Worm (Caenorhabditis elegans): Measurements from ENCODE around the gene lron-12.

The lron-12 gene

DNA sequence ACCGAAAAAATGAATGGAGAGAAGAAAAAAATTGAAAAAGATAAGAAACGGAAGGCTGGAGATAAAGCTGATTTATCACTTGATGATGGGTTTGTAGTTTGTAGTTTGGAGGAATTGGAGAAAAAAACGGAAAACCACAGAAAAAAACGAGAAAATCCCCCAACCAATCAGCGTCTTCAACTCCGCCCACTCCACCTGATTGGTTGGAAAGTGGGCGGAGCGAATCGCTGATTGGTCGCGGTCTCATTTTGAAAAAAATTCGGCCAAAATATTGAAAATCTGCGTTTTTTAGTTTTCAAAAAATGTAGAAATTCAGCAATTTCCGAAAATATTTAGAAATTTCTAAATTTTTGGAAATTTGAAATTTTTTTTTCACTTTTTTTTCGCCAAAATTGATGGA lies 37.5 kb upstream of the lron-12 start:
- TF ChIP-seq ceh-36 (tag; optimal IDR thresholded peaks at IDR 0.05) = no peak
- no peak for TF ChIP-seq scrt-1 (GFP tag; IDR thresholded peaks at IDR 0.05)

DNA sequence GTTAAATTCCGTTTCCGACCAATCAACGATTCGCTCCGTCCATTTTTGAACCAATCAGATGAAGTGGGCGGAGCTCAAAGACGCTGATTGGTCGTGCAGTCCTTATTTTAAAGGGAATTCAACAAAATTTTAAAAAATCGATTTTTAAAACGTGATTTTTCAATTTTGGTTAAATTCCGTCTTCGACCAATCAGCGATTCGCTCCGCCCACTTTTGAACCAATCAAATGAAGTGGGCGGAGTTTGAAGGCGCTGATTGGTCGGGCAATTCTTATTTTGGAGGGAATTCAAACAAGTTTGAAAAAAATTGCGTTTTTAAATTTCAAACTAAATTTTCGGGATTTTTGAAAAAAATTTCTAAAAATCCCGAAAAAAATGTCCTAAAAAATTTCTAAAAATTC lies 35.2 kb upstream of the lron-12 start:
- TF ChIP-seq ceh-36 (tag; optimal IDR thresholded peaks at IDR 0.05) (no peak), scrt-1 (GFP tag; IDR thresholded peaks at IDR 0.05) (no peak), ceh-13 (GFP tag; optimal IDR thresholded peaks at IDR 0.05) (no peak), hnd-1 (tag; optimal IDR thresholded peaks at IDR 0.05) (no peak), F13C5.2 (tag; optimal IDR thresholded peaks at IDR 0.05) (no peak), B0310.2 (tag; optimal IDR thresholded peaks at IDR 0.05) (no peak), hmbx-1 (tag; optimal IDR thresholded peaks at IDR 0.05) (no peak), ama-1 (optimal IDR thresholded peaks at IDR 0.05) (no peak), sea-1 (GFP tag; conservative IDR thresholded peaks at IDR 0.05) (no peak), flt-1 (GFP tag; IDR thresholded peaks at IDR 0.05) (no peak), pes-1 (GFP tag; IDR thresholded peaks at IDR 0.05) (no peak), ets-7 (tag; optimal IDR thresholded peaks at IDR 0.05) (no peak), tra-4 (tag; optimal IDR thresholded peaks at IDR 0.05) (no peak), hmg-4 (GFP tag; optimal IDR thresholded peaks at IDR 0.05) (no peak), tbx-11 (GFP tag; IDR thresholded peaks at IDR 0.05) (no peak), aly-1 (tag; optimal IDR thresholded peaks at IDR 0.05) (no peak)

DNA sequence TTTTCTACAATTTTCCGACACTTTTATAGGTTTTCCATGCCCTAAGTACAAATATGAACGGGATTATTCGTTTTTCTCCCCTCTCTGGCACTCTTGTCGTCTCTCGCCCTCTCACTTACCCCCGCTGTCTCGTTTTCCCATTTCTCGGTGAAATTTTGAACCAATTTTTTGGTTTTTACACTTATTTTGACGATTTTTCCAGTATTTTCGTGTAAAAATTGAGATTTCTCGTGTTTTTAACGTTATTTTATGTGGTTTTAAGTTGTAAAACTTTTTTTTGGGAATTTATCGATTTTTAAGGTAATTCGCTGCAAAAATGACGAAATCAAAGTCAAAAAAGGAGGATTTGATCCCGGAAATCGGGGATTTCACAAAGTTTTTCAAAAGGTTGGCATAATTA lies 34.3 kb upstream of the lron-12 start, which contains the start of gene Y75B8A.7:
Y75B8A.7 (plus strand) TSS at position 301 of the 400 bp plus-strand sequence.
- TF ChIP-seq ets-7 (tag; optimal IDR thresholded peaks at IDR 0.05) (no peak), scrt-1 (GFP tag; IDR thresholded peaks at IDR 0.05) (no peak), ama-1 (optimal IDR thresholded peaks at IDR 0.05) (no peak), hmbx-1 (tag; optimal IDR thresholded peaks at IDR 0.05) (no peak), hnd-1 (tag; optimal IDR thresholded peaks at IDR 0.05) (no peak), pes-1 (GFP tag; IDR thresholded peaks at IDR 0.05) (no peak), ceh-13 (GFP tag; optimal IDR thresholded peaks at IDR 0.05) (no peak), sea-1 (GFP tag; conservative IDR thresholded peaks at IDR 0.05) (no peak), F13C5.2 (tag; optimal IDR thresholded peaks at IDR 0.05) (no peak), tbx-11 (GFP tag; IDR thresholded peaks at IDR 0.05) (no peak), flt-1 (GFP tag; IDR thresholded peaks at IDR 0.05) (no peak), ceh-36 (tag; optimal IDR thresholded peaks at IDR 0.05) (no peak)

ce11 chrIII:12152157-12152556 lies 33.9 kb upstream of the lron-12 start:
- peak; percentile 5 for TF ChIP-seq F13C5.2 (tag; optimal IDR thresholded peaks at IDR 0.05)
- TF ChIP-seq hmbx-1 (tag; optimal IDR thresholded peaks at IDR 0.05) = no peak
- TF ChIP-seq sea-1 (GFP tag; conservative IDR thresholded peaks at IDR 0.05) = no peak

DNA sequence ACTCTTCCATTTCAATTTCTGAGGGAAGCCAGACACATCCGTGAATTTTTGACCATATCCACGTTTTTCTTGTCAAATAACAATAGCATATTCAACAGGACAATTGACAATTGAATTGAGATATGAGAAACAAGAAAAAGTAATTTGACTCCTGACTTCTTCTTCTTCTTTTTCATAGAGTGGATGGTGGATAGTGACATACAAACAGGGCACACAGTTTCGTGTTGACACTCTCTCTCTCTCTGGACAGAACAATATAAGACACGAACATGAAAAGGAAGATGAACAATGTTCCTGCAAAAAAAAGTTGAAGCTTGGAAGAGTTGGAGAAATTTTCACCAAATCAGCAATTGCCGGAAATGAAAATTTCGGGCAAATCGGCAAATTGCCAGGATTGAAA lies 32.8 kb upstream of the lron-12 start:
- no peak for TF ChIP-seq tbx-37 (GFP tag; conservative IDR thresholded peaks at IDR 0.05)

ce11 chrIII:12149958-12150357 lies 31.7 kb upstream of the lron-12 start:
- TF ChIP-seq tbx-11 (GFP tag; IDR thresholded peaks at IDR 0.05) (no peak), sea-1 (GFP tag; conservative IDR thresholded peaks at IDR 0.05) (no peak), ama-1 (optimal IDR thresholded peaks at IDR 0.05) (no peak), aly-1 (tag; optimal IDR thresholded peaks at IDR 0.05) (peak; percentile 30), ets-7 (tag; optimal IDR thresholded peaks at IDR 0.05) (no peak), hmg-4 (GFP tag; optimal IDR thresholded peaks at IDR 0.05) (no peak), pes-1 (GFP tag; IDR thresholded peaks at IDR 0.05) (no peak)

DNA sequence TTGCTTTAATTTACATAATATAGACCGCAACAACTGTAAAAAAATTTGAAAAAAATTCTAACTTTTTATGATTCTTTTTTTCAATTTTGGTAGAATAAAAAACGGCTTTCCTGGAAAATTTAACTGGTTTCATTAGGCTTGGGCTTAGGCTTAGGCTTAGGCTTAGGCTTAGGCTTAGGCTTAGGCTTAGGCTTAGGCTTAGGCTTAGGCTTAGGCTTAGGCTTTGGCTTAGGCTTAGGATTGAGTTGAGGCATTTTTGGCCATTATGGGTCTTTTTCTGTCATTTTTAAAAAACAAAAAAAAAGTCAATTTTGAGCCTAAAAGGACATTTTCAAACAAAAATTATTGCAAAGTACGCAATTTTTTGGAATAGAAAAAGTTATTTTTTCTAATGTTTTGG lies 25.5 kb upstream of the lron-12 start:
- peak; percentile 60 for TF ChIP-seq ceh-36 (tag; optimal IDR thresholded peaks at IDR 0.05)
- no peak for TF ChIP-seq B0310.2 (tag; optimal IDR thresholded peaks at IDR 0.05)

- TF ChIP-seq aly-1 (tag; optimal IDR thresholded peaks at IDR 0.05) (no peak), ama-1 (optimal IDR thresholded peaks at IDR 0.05) (no peak), B0310.2 (tag; optimal IDR thresholded peaks at IDR 0.05) (no peak), ceh-36 (tag; optimal IDR thresholded peaks at IDR 0.05) (no peak), tra-4 (tag; optimal IDR thresholded peaks at IDR 0.05) (no peak), sea-1 (GFP tag; conservative IDR thresholded peaks at IDR 0.05) (no peak), hmbx-1 (tag; optimal IDR thresholded peaks at IDR 0.05) (no peak), flt-1 (GFP tag; IDR thresholded peaks at IDR 0.05) (no peak), ceh-13 (GFP tag; optimal IDR thresholded peaks at IDR 0.05) (no peak), pes-1 (GFP tag; IDR thresholded peaks at IDR 0.05) (no peak), F13C5.2 (tag; optimal IDR thresholded peaks at IDR 0.05) (no peak), scrt-1 (GFP tag; IDR thresholded peaks at IDR 0.05) (no peak), hnd-1 (tag; optimal IDR thresholded peaks at IDR 0.05) (no peak), tbx-37 (GFP tag; conservative IDR thresholded peaks at IDR 0.05) (no peak)
These were observed 24.3 kb upstream of the lron-12 start for ce11 chrIII:12142419-12143107.

DNA sequence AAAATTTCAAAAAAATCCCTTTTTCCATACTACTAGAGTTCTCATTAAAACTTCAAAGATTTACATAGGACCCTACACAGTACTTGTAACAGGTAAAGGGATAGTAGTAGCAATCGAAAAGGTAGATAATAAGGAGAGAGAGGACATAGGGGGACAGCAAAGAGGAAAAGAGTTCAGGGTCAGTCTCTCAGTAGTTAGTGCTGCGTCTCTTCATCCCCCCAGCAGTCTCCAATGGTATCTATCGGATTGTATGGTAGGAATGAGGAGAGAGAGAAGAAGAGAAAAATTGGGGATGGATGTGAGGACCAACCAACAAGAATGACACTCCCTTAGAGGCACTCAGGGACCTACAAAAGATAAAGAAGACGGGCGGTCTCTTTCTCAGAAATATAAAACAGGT lies 21.2 kb upstream of the lron-12 start:
- peak; percentile 35 for TF ChIP-seq hmg-4 (GFP tag; optimal IDR thresholded peaks at IDR 0.05)
- TF ChIP-seq ama-1 (optimal IDR thresholded peaks at IDR 0.05) = no peak
- peak; percentile 29 for TF ChIP-seq tbx-37 (GFP tag; conservative IDR thresholded peaks at IDR 0.05)
- peak; percentile 24 for TF ChIP-seq F13C5.2 (tag; optimal IDR thresholded peaks at IDR 0.05)
- TF ChIP-seq ceh-36 (tag; optimal IDR thresholded peaks at IDR 0.05) = peak; percentile 23
- TF ChIP-seq aly-1 (tag; optimal IDR thresholded peaks at IDR 0.05) = peak; percentile 15
- no peak for TF ChIP-seq ets-7 (tag; optimal IDR thresholded peaks at IDR 0.05)
- no peak for TF ChIP-seq tra-4 (tag; optimal IDR thresholded peaks at IDR 0.05)
- TF ChIP-seq pes-1 (GFP tag; IDR thresholded peaks at IDR 0.05) = no peak

Data from whole organism, early embryonic.